Worm (Caenorhabditis elegans): ENCODE data around the gene C53A5.2.

Gene C53A5.2

ce11 chrV:14506713-14507675 is 16.0 kb downstream of the C53A5.2 start:
- TF ChIP-seq nhr-23 (tag; optimal IDR thresholded peaks at IDR 0.05) (peak; percentile 91), pha-4 (tag; optimal IDR thresholded peaks at IDR 0.05) (no peak), elt-3 (tag; optimal IDR thresholded peaks at IDR 0.05) (peak in 1 of 3 experiments; percentile 15), lsy-12 (tag; optimal IDR thresholded peaks at IDR 0.05) (no peak), nhr-67 (tag; optimal IDR thresholded peaks at IDR 0.05) (no peak), unc-39 (tag; optimal IDR thresholded peaks at IDR 0.05) (no peak), zag-1 (tag; optimal IDR thresholded peaks at IDR 0.05) (no peak), egl-5 (tag; optimal IDR thresholded peaks at IDR 0.05) (peak; percentile 59), nfya-1 (tag; optimal IDR thresholded peaks at IDR 0.05; ENCODE audit: insufficient read depth) (peak; percentile 1), pqm-1 (tag; optimal IDR thresholded peaks at IDR 0.05) (no peak), nhr-43 (tag; optimal IDR thresholded peaks at IDR 0.05; ENCODE audit: poor library complexity, severe bottlenecking) (no peak), elt-1 (tag; optimal IDR thresholded peaks at IDR 0.05) (peak; percentile 100), sea-2 (GFP tag; optimal IDR thresholded peaks at IDR 0.05) (no peak), fkh-2 (tag; optimal IDR thresholded peaks at IDR 0.05) (no peak), ama-1 (optimal IDR thresholded peaks at IDR 0.05) (no peak), ztf-4 (tag; optimal IDR thresholded peaks at IDR 0.05) (no peak), hmg-11 (tag; optimal IDR thresholded peaks at IDR 0.05) (no peak), nhr-25 (tag; optimal IDR thresholded peaks at IDR 0.05) (peak; percentile 70)

ce11 chrV:14505745-14506214 is 17.2 kb downstream of the C53A5.2 start:
- TF ChIP-seq hmg-11 (tag; optimal IDR thresholded peaks at IDR 0.05): no peak
- no peak for TF ChIP-seq ceh-16 (tag; optimal IDR thresholded peaks at IDR 0.05)
- TF ChIP-seq ztf-11 (tag; optimal IDR thresholded peaks at IDR 0.05): no peak
- no peak for TF ChIP-seq skn-1 (tag; optimal IDR thresholded peaks at IDR 0.05)
- no peak for TF ChIP-seq R02D3.7 (tag; optimal IDR thresholded peaks at IDR 0.05)
- TF ChIP-seq ceh-28 (tag; optimal IDR thresholded peaks at IDR 0.05): no peak
- peak; percentile 84 for TF ChIP-seq elt-2 (tag; optimal IDR thresholded peaks at IDR 0.05)
- TF ChIP-seq jun-1 (tag; optimal IDR thresholded peaks at IDR 0.05): peak; percentile 46
- peak in 2 of 3 experiments; percentile 30 to 93 for TF ChIP-seq elt-3 (tag; optimal IDR thresholded peaks at IDR 0.05)
- no peak for TF ChIP-seq pha-4 (tag; optimal IDR thresholded peaks at IDR 0.05)
- peak; percentile 67 for TF ChIP-seq nhr-23 (tag; optimal IDR thresholded peaks at IDR 0.05)
- TF ChIP-seq ZK546.5 (tag; optimal IDR thresholded peaks at IDR 0.05): no peak
- TF ChIP-seq nhr-67 (tag; optimal IDR thresholded peaks at IDR 0.05): no peak
- TF ChIP-seq nhr-11 (tag; optimal IDR thresholded peaks at IDR 0.05): no peak
- TF ChIP-seq mml-1 (tag; optimal IDR thresholded peaks at IDR 0.05): no peak
- TF ChIP-seq elt-1 (tag; optimal IDR thresholded peaks at IDR 0.05): peak; percentile 95
- TF ChIP-seq unc-62 (GFP tag; optimal IDR thresholded peaks at IDR 0.05): no peak
- TF ChIP-seq aly-2 (tag; optimal IDR thresholded peaks at IDR 0.05): no peak
- TF ChIP-seq nhr-76 (tag; optimal IDR thresholded peaks at IDR 0.05): no peak
- TF ChIP-seq nhr-12 (tag; optimal IDR thresholded peaks at IDR 0.05): no peak
- no peak for TF ChIP-seq eor-1 (tag; optimal IDR thresholded peaks at IDR 0.05)
- peak; percentile 2 for TF ChIP-seq egl-27 (tag; optimal IDR thresholded peaks at IDR 0.05)
- peak; percentile 42 for TF ChIP-seq pqm-1 (tag; optimal IDR thresholded peaks at IDR 0.05)
- no peak for TF ChIP-seq ceh-9 (tag; optimal IDR thresholded peaks at IDR 0.05)
- no peak for TF ChIP-seq zag-1 (tag; optimal IDR thresholded peaks at IDR 0.05)
- peak; percentile 65 for TF ChIP-seq nhr-25 (tag; optimal IDR thresholded peaks at IDR 0.05)
- no peak for TF ChIP-seq daf-12 (tag; optimal IDR thresholded peaks at IDR 0.05)
- TF ChIP-seq lsy-12 (tag; optimal IDR thresholded peaks at IDR 0.05): no peak
- TF ChIP-seq nfya-1 (tag; optimal IDR thresholded peaks at IDR 0.05; ENCODE audit: insufficient read depth): no peak
- no peak for TF ChIP-seq lin-39 (tag; optimal IDR thresholded peaks at IDR 0.05)
- TF ChIP-seq ama-1 (optimal IDR thresholded peaks at IDR 0.05): no peak
- no peak for TF ChIP-seq unc-39 (tag; optimal IDR thresholded peaks at IDR 0.05)
- TF ChIP-seq fkh-10 (GFP tag; optimal IDR thresholded peaks at IDR 0.05): no peak
- TF ChIP-seq mdl-1 (tag; optimal IDR thresholded peaks at IDR 0.05): no peak
- no peak for TF ChIP-seq snpc-4 (tag; optimal IDR thresholded peaks at IDR 0.05)
- peak; percentile 78 for TF ChIP-seq nhr-43 (tag; optimal IDR thresholded peaks at IDR 0.05; ENCODE audit: poor library complexity, severe bottlenecking)
- no peak for TF ChIP-seq egl-5 (tag; optimal IDR thresholded peaks at IDR 0.05)
- no peak for TF ChIP-seq ztf-4 (tag; optimal IDR thresholded peaks at IDR 0.05)
- no peak for TF ChIP-seq sea-2 (GFP tag; optimal IDR thresholded peaks at IDR 0.05)
- TF ChIP-seq tbx-2 (tag; optimal IDR thresholded peaks at IDR 0.05): no peak
- no peak for TF ChIP-seq nhr-237 (tag; optimal IDR thresholded peaks at IDR 0.05)
- TF ChIP-seq ceh-82 (tag; optimal IDR thresholded peaks at IDR 0.05): no peak

All from whole organism, L3 larva.